Worm (Caenorhabditis elegans) whole organism, young adult: ENCODE measurements around the gene R07E3.7.

ENCODE experiments used
- B0261.1 ChIP-seq: sonication (generic microtip); optimal IDR thresholded peaks from 2 replicates; lab custom pipeline; 2016; ENCODE audit warnings: mild to moderate bottlenecking, missing genetic modification characterization, moderate library complexity, missing compliant biosample characterization
- F33H1.4 ChIP-seq: fragments of 200-800 bp; sonication (Bioruptor generic); IDR thresholded peaks from 2 replicates; pipeline ENCODE4 v1.3.6; 2022; ENCODE audit warnings: missing genetic modification reagents, missing genetic modification characterization, missing compliant biosample characterization
- K12H6.12 ChIP-seq: fragments of 200-800 bp; sonication (Bioruptor generic); optimal IDR thresholded peaks from 2 replicates; lab custom pipeline; 2018; ENCODE audit warnings: mild to moderate bottlenecking, missing genetic modification characterization, missing compliant biosample characterization
- ama-1 ChIP-seq, 3 experiments: fragments of 150-350 bp in 1 of 3; sonication (generic microtip) in 2 of 3; optimal IDR thresholded peaks; 2 replicates each; lab custom pipeline; 2014 to 2018; ENCODE audit warnings: missing biosample characterization in 2 of 3, missing genetic modification characterization in 2 of 3, missing genetic modification reagents in 2 of 3
- attf-6 ChIP-seq: fragments of 200-800 bp; sonication (Bioruptor generic); IDR thresholded peaks from 2 replicates; pipeline ENCODE4 v1.3.6; 2022; ENCODE audit warnings: missing genetic modification reagents, missing genetic modification characterization, missing compliant biosample characterization
- ceh-27 ChIP-seq: fragments of 200-800 bp; sonication (Bioruptor generic); optimal IDR thresholded peaks from 2 replicates; lab custom pipeline; 2018; ENCODE audit warnings: mild to moderate bottlenecking, missing genetic modification characterization, moderate library complexity, missing compliant biosample characterization
- dpl-1 ChIP-seq: fragments of 150-350 bp; optimal IDR thresholded peaks from 2 replicates; lab custom pipeline; 2014; ENCODE audit warnings: missing biosample characterization, missing genetic modification reagents, missing genetic modification characterization
- hmg-20 ChIP-seq: fragments of 200-800 bp; sonication (Bioruptor generic); IDR thresholded peaks from 2 replicates; pipeline ENCODE4 v1.3.6; 2022; ENCODE audit warnings: missing genetic modification reagents, missing genetic modification characterization, missing compliant biosample characterization
- madf-10 ChIP-seq: sonication (generic microtip); optimal IDR thresholded peaks from 2 replicates; lab custom pipeline; 2016; ENCODE audit warnings: mild to moderate bottlenecking, missing genetic modification characterization, missing compliant biosample characterization
- sptf-2 ChIP-seq: fragments of 200-800 bp; sonication (Bioruptor generic); optimal IDR thresholded peaks from 2 replicates; lab custom pipeline; 2018; ENCODE audit warnings: mild to moderate bottlenecking, missing genetic modification characterization, missing compliant biosample characterization
- unc-130 ChIP-seq: sonication (generic microtip); optimal IDR thresholded peaks from 2 replicates; lab custom pipeline; 2016; ENCODE audit warnings: missing genetic modification reagents, missing genetic modification characterization, missing compliant biosample characterization
- unc-62 ChIP-seq: fragments of 150-350 bp; optimal IDR thresholded peaks from 2 replicates; lab custom pipeline; 2014; ENCODE audit warnings: missing biosample characterization, missing genetic modification reagents, missing genetic modification characterization

DNA sequence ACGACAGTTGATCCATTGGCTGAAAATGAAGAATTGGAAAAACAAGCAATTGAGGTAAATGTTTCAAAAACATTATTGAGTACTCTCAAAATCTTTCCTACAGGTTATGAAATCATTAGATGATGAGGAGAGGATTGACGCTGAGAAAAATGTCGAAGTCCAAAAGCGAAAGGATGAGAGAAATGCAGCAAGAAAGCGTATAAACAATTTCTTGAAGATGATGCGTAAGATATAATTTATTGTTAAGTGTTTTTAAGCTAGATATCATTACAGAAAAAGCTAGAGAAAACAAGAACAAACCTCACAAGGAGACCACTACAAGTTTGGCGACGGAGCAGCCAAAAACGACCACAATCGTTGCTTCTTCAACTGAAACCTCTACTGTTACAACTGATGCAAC, 35.9 kb downstream of the R07E3.7 start:
- no peak for TF ChIP-seq ceh-27 (GFP tag; lab: Kevin White, UChicago)
- no peak for TF ChIP-seq unc-130 (GFP tag; lab: Kevin White, UChicago)
- no peak for TF ChIP-seq madf-10
- TF ChIP-seq K12H6.12: no peak
- TF ChIP-seq sptf-2 (GFP tag; lab: Kevin White, UChicago): no peak
- TF ChIP-seq F33H1.4 (GFP tag; lab: Robert Waterston, UW): no peak
- TF ChIP-seq dpl-1 (GFP tag; lab: Kevin White, UChicago): no peak
- TF ChIP-seq unc-62: no peak
- TF ChIP-seq hmg-20: no peak
- no peak for TF ChIP-seq ama-1 (optimal IDR thresholded peaks at IDR 0.05; lab: Kevin White, UChicago)
- no peak for TF ChIP-seq ama-1 (GFP tag; optimal IDR thresholded peaks at IDR 0.05; lab: Kevin White, UChicago)
- no peak for TF ChIP-seq attf-6
- no peak for TF ChIP-seq B0261.1 (tag; lab: Kevin White, UChicago)
